Worm (Caenorhabditis elegans) whole organism, late embryonic: ENCODE data around the gene ZK697.1.

Experiments used
- K09A11.1 ChIP-seq: sonication (generic microtip); optimal IDR thresholded peaks from 2 replicates; lab custom pipeline; 2017; ENCODE audit warnings: antibody characterized with exemption, mild to moderate bottlenecking, missing genetic modification characterization, missing compliant biosample characterization; ENCODE audit not compliant: insufficient read depth
- ama-1 ChIP-seq: fragments of 150-350 bp; optimal IDR thresholded peaks from 2 replicates; lab custom pipeline; 2014
- ceh-18 ChIP-seq: sonication (generic microtip); optimal IDR thresholded peaks from 2 replicates; lab custom pipeline; 2016; ENCODE audit warnings: missing genetic modification characterization, missing compliant biosample characterization
- ceh-2 ChIP-seq: sonication (generic microtip); optimal IDR thresholded peaks from 2 replicates; lab custom pipeline; 2016; ENCODE audit warnings: missing genotype, missing genetic modification characterization, missing compliant biosample characterization
- ceh-31 ChIP-seq: sonication (generic microtip); optimal IDR thresholded peaks from 2 replicates; lab custom pipeline; 2016; ENCODE audit warnings: missing genetic modification characterization, missing compliant biosample characterization
- hlh-15 ChIP-seq: sonication (generic microtip); optimal IDR thresholded peaks from 2 replicates; lab custom pipeline; 2016; ENCODE audit warnings: missing genetic modification characterization, missing compliant biosample characterization
- nhr-11 ChIP-seq: fragments of 150-350 bp; optimal IDR thresholded peaks from 2 replicates; lab custom pipeline; 2014; ENCODE audit warnings: missing biosample characterization, missing genetic modification characterization
- sox-4 ChIP-seq: sonication (generic microtip); optimal IDR thresholded peaks from 2 replicates; lab custom pipeline; 2017; ENCODE audit warnings: mild to moderate bottlenecking, missing genetic modification characterization, inconsistent platforms, missing compliant biosample characterization

ce11 chrV:1760682-1761081, 8.1 kb downstream of the ZK697.1 start, which contains the start of gene clec-205:
- TF ChIP-seq sox-4 (no peak), K09A11.1 (tag; lab: Kevin White, UChicago) (no peak), ceh-31 (tag; lab: Kevin White, UChicago) (no peak), ceh-18 (tag; lab: Kevin White, UChicago) (no peak), ceh-2 (no peak), hlh-15 (no peak), ama-1 (lab: Kevin White, UChicago) (no peak), nhr-11 (tag; lab: Kevin White, UChicago) (no peak)
